Fruit fly (Drosophila melanogaster) whole organism, prepupa: ENCODE data around the gene btl.

Source experiments
- Blimp-1 ChIP-seq: fragments of 200-800 bp; sonication (Bioruptor generic); optimal IDR thresholded peaks from 3 replicates; lab custom pipeline; 2017; ENCODE audit warnings: missing biosample characterization, missing genetic modification characterization, mild to moderate bottlenecking, moderate library complexity, missing genetic modification reagents
- CG10631 ChIP-seq: fragments of 200-800 bp; sonication (Bioruptor generic); optimal IDR thresholded peaks from 2 replicates; lab custom pipeline; 2016; ENCODE audit warnings: missing biosample characterization, missing genetic modification characterization
- CG11762 ChIP-seq: fragments of 200-800 bp; sonication (Bioruptor generic); optimal IDR thresholded peaks from 3 replicates; lab custom pipeline; 2016; ENCODE audit warnings: missing biosample characterization, missing genetic modification characterization; ENCODE audit not compliant: insufficient read depth
- CG11902 ChIP-seq: fragments of 200-800 bp; sonication (Bioruptor generic); optimal IDR thresholded peaks from 3 replicates; lab custom pipeline; 2016; ENCODE audit warnings: missing biosample characterization, missing genetic modification characterization
- CG1621 ChIP-seq: fragments of 200-800 bp; sonication (Bioruptor generic); optimal IDR thresholded peaks from 3 replicates; lab custom pipeline; 2018; ENCODE audit warnings: missing biosample characterization, mild to moderate bottlenecking, missing genetic modification characterization
- CG3032 ChIP-seq: fragments of 200-800 bp; optimal IDR thresholded peaks from 2 replicates; lab custom pipeline; 2019; ENCODE audit warnings: missing biosample characterization, mild to moderate bottlenecking, missing genetic modification characterization, moderate library complexity
- CG31627 ChIP-seq: fragments of 200-800 bp; sonication (Bioruptor generic); optimal IDR thresholded peaks from 3 replicates; lab custom pipeline; 2016; ENCODE audit warnings: missing biosample characterization, missing genetic modification characterization
- CG32006 ChIP-seq: fragments of 200-800 bp; sonication (Bioruptor generic); optimal IDR thresholded peaks from 3 replicates; lab custom pipeline; 2017; ENCODE audit warnings: missing biosample characterization, mild to moderate bottlenecking, missing genetic modification characterization
- CG3919 ChIP-seq: fragments of 200-800 bp; sonication (Bioruptor generic); optimal IDR thresholded peaks from 3 replicates; lab custom pipeline; 2016; ENCODE audit warnings: missing biosample characterization, missing genetic modification characterization
- CG6163 ChIP-seq: fragments of 200-800 bp; sonication (Bioruptor generic); IDR thresholded peaks from 3 replicates; pipeline ENCODE4 v1.3.6; 2022; ENCODE audit warnings: missing biosample characterization, missing genetic modification characterization
- CG6276 ChIP-seq: fragments of 200-800 bp; sonication (Bioruptor generic); optimal IDR thresholded peaks from 2 replicates; lab custom pipeline; 2017; ENCODE audit warnings: missing biosample characterization, mild to moderate bottlenecking, missing genetic modification characterization
- CG6792 ChIP-seq: fragments of 200-800 bp; sonication (Bioruptor generic); optimal IDR thresholded peaks from 3 replicates; lab custom pipeline; 2016; ENCODE audit warnings: missing biosample characterization, missing genetic modification characterization
- CG6854 ChIP-seq: fragments of 200-800 bp; sonication (Bioruptor generic); optimal IDR thresholded peaks from 2 replicates; lab custom pipeline; 2017; ENCODE audit warnings: missing biosample characterization, mild to moderate bottlenecking, missing genetic modification characterization
- CG7368 ChIP-seq: fragments of 200-800 bp; sonication (Bioruptor generic); optimal IDR thresholded peaks from 3 replicates; lab custom pipeline; 2016; ENCODE audit warnings: missing biosample characterization, missing genetic modification characterization
- CG8119 ChIP-seq: fragments of 200-800 bp; sonication (Bioruptor generic); IDR thresholded peaks from 3 replicates; pipeline ENCODE4 v1.3.6; 2022; ENCODE audit warnings: missing biosample characterization, missing genetic modification characterization
- CG9139 ChIP-seq: fragments of 200-800 bp; sonication (Bioruptor generic); optimal IDR thresholded peaks from 3 replicates; lab custom pipeline; 2017; ENCODE audit warnings: missing biosample characterization, mild to moderate bottlenecking, missing genetic modification characterization
- Eip75B ChIP-seq: fragments of 200-800 bp; sonication (Bioruptor generic); optimal IDR thresholded peaks from 3 replicates; lab custom pipeline; 2016; ENCODE audit warnings: missing biosample characterization, missing genetic modification characterization
- Eip78C ChIP-seq: fragments of 200-800 bp; sonication (Bioruptor generic); peaks from one replicate; lab custom pipeline; 2016; ENCODE audit warnings: missing biosample characterization, missing genetic modification characterization
- Hr38 ChIP-seq: sonication (Bioruptor generic); optimal IDR thresholded peaks from 2 replicates; lab custom pipeline; 2016; ENCODE audit warnings: missing biosample characterization, missing genetic modification characterization
- Hr39 ChIP-seq: fragments of 200-800 bp; sonication (Bioruptor generic); optimal IDR thresholded peaks from 2 replicates; lab custom pipeline; 2016; ENCODE audit warnings: missing biosample characterization, missing genetic modification characterization
- Hr4 ChIP-seq: fragments of 200-800 bp; sonication (Bioruptor generic); optimal IDR thresholded peaks from 3 replicates; lab custom pipeline; 2016; ENCODE audit warnings: missing biosample characterization, missing genetic modification characterization
- Lpt ChIP-seq: fragments of 200-800 bp; sonication (Bioruptor generic); optimal IDR thresholded peaks from 3 replicates; lab custom pipeline; 2016; ENCODE audit warnings: missing biosample characterization, missing genetic modification characterization
- Met ChIP-seq: fragments of 200-800 bp; sonication (Bioruptor generic); optimal IDR thresholded peaks from 3 replicates; lab custom pipeline; 2016; ENCODE audit warnings: missing biosample characterization, missing genetic modification characterization
- OdsH ChIP-seq: fragments of 200-800 bp; sonication (Bioruptor generic); optimal IDR thresholded peaks from 3 replicates; lab custom pipeline; 2016; ENCODE audit warnings: missing biosample characterization, missing genetic modification characterization
- Smox ChIP-seq: fragments of 200-800 bp; sonication (Bioruptor generic); optimal IDR thresholded peaks from 3 replicates; lab custom pipeline; 2016; ENCODE audit warnings: missing biosample characterization, missing genetic modification characterization
- Sox102F ChIP-seq: fragments of 200-800 bp; sonication (Bioruptor generic); optimal IDR thresholded peaks from 2 replicates; lab custom pipeline; 2016; ENCODE audit warnings: missing biosample characterization, mild to moderate bottlenecking, missing genetic modification characterization
- Sox14 ChIP-seq: fragments of 200-800 bp; sonication (Bioruptor generic); optimal IDR thresholded peaks from 3 replicates; lab custom pipeline; 2016; ENCODE audit warnings: missing biosample characterization, missing genetic modification characterization
- achi ChIP-seq: fragments of 200-800 bp; sonication (Bioruptor generic); optimal IDR thresholded peaks from 3 replicates; lab custom pipeline; 2016; ENCODE audit warnings: missing biosample characterization, missing genetic modification characterization
- cyc ChIP-seq: fragments of 200-800 bp; sonication (Bioruptor generic); optimal IDR thresholded peaks from 3 replicates; lab custom pipeline; 2016; ENCODE audit warnings: missing biosample characterization, missing genetic modification characterization
- dac ChIP-seq: fragments of 200-800 bp; sonication (Bioruptor generic); optimal IDR thresholded peaks from 2 replicates; lab custom pipeline; 2017; ENCODE audit warnings: missing biosample characterization, mild to moderate bottlenecking, missing genetic modification characterization
- eg ChIP-seq: fragments of 200-800 bp; sonication (Bioruptor generic); IDR thresholded peaks from 3 replicates; pipeline ENCODE4 v1.3.6; 2022; ENCODE audit warnings: missing biosample characterization, missing genetic modification characterization
- esn ChIP-seq: fragments of 200-800 bp; sonication (Bioruptor generic); optimal IDR thresholded peaks from 2 replicates; lab custom pipeline; 2016; ENCODE audit warnings: missing biosample characterization, mild to moderate bottlenecking, missing genetic modification characterization, moderate library complexity
- fd59A ChIP-seq: fragments of 200-800 bp; sonication (Bioruptor generic); optimal IDR thresholded peaks from 2 replicates; lab custom pipeline; 2017; ENCODE audit warnings: missing biosample characterization, mild to moderate bottlenecking, missing genetic modification characterization, missing genetic modification reagents
- fkh ChIP-seq: fragments of 200-800 bp; sonication (Bioruptor generic); optimal IDR thresholded peaks from 3 replicates; lab custom pipeline; 2017; ENCODE audit warnings: missing biosample characterization, mild to moderate bottlenecking, missing genetic modification characterization, moderate library complexity
- lz ChIP-seq: fragments of 200-800 bp; sonication (Bioruptor generic); optimal IDR thresholded peaks from 3 replicates; lab custom pipeline; 2016; ENCODE audit warnings: missing biosample characterization, missing genetic modification characterization
- net ChIP-seq: fragments of 200-800 bp; sonication (Bioruptor generic); optimal IDR thresholded peaks from 3 replicates; lab custom pipeline; 2016; ENCODE audit warnings: missing biosample characterization, missing genetic modification characterization
- pdm3 ChIP-seq: fragments of 200-800 bp; sonication (Bioruptor generic); optimal IDR thresholded peaks from 3 replicates; lab custom pipeline; 2016; ENCODE audit warnings: missing biosample characterization, missing genetic modification characterization
- salr ChIP-seq, 2 experiments: fragments of 200-800 bp; sonication (Bioruptor generic); optimal IDR thresholded peaks; 3 replicates each; lab custom pipeline; 2016 to 2018; ENCODE audit warnings: missing biosample characterization in 2 of 2, missing genetic modification characterization in 2 of 2, mild to moderate bottlenecking in 1 of 2
- spab ChIP-seq: fragments of 200-800 bp; sonication (Bioruptor generic); optimal IDR thresholded peaks from 2 replicates; lab custom pipeline; 2017; ENCODE audit warnings: missing biosample characterization, mild to moderate bottlenecking, missing genetic modification characterization, missing genetic modification reagents
- svp ChIP-seq: fragments of 200-800 bp; sonication (Bioruptor generic); peaks from one replicate; lab custom pipeline; 2016; ENCODE audit warnings: missing biosample characterization, missing genetic modification characterization
- topi ChIP-seq: fragments of 200-800 bp; sonication (Bioruptor generic); optimal IDR thresholded peaks from 3 replicates; lab custom pipeline; 2016; ENCODE audit warnings: missing biosample characterization, missing genetic modification characterization
- vri ChIP-seq: fragments of 200-800 bp; sonication (Bioruptor generic); optimal IDR thresholded peaks from 3 replicates; lab custom pipeline; 2016; ENCODE audit warnings: missing biosample characterization, mild to moderate bottlenecking, missing genetic modification characterization

The btl gene

DNA sequence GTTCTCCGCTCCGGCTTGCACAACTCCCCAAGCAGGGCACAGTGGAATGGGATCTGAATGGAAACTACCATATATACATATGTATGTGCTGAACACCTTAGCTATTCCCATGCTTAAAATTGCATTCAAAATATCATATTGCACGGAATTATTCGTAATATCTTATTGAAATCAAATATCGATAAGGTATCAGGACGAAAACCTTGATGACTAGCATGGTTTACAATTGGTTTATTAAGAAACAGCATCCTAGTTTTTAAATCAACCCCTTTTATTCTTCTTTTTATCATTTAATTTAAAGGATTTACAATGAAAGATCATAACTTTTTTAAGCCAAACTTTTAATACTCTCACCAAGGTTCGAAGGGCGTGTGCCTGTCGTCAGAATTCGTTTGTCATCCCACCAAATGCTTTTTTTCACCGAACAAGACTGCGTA, 20.3 kb upstream of the btl start (continued):
- TF ChIP-seq CG31627 (peak; percentile 77), eg (GFP tag; lab: Robert Waterston, UW) (no peak), CG3032 (tag; lab: Kevin White, UChicago) (peak; percentile 30), CG3919 (peak; percentile 56), Sox102F (peak; percentile 74), CG8119 (GFP tag; lab: Robert Waterston, UW) (no peak), CG6854 (GFP tag; lab: Kevin White, UChicago) (no peak), cyc (peak; percentile 38), net (GFP tag; lab: Kevin White, UChicago) (peak; percentile 27), pdm3 (GFP tag; lab: Kevin White, UChicago) (peak; percentile 52), CG1621 (tag; lab: Kevin White, UChicago) (no peak), Hr4 (GFP tag; lab: Kevin White, UChicago) (no peak), lz (GFP tag; lab: Kevin White, UChicago) (peak; percentile 69), Lpt (GFP tag; lab: Kevin White, UChicago) (no peak)

dm6 chr3L:14055815-14056516, 19.6 kb upstream of the btl start:
- TF ChIP-seq CG6792 (GFP tag; lab: Kevin White, UChicago): no peak
- peak; percentile 7 for TF ChIP-seq CG10631 (GFP tag; lab: Kevin White, UChicago)
- TF ChIP-seq Met: peak; percentile 28
- peak; percentile 34 for TF ChIP-seq esn (GFP tag; lab: Kevin White, UChicago)
- TF ChIP-seq salr (GFP tag; optimal IDR thresholded peaks at IDR 0.05; lab: Kevin White, UChicago): no peak
- TF ChIP-seq Hr39: peak; percentile 14
- peak; percentile 29 for TF ChIP-seq fkh (GFP tag; lab: Kevin White, UChicago)
- TF ChIP-seq topi: peak; percentile 30
- TF ChIP-seq Lpt (GFP tag; lab: Kevin White, UChicago): no peak
- peak; percentile 3 for TF ChIP-seq pdm3 (GFP tag; lab: Kevin White, UChicago)
- TF ChIP-seq OdsH (GFP tag; lab: Kevin White, UChicago): peak; percentile 15
- peak; percentile 80 for TF ChIP-seq Eip78C (GFP tag; lab: Kevin White, UChicago)
- TF ChIP-seq svp (GFP tag; lab: Kevin White, UChicago): peak; percentile 70
- TF ChIP-seq CG31627: peak; percentile 0
- TF ChIP-seq lz (GFP tag; lab: Kevin White, UChicago): peak; percentile 10
- peak; percentile 15 for TF ChIP-seq achi (GFP tag; lab: Kevin White, UChicago)
- TF ChIP-seq Smox (GFP tag; lab: Kevin White, UChicago): peak; percentile 44
- no peak for TF ChIP-seq CG11902
- peak; percentile 53 for TF ChIP-seq Sox102F
- no peak for TF ChIP-seq CG9139 (GFP tag; lab: Kevin White, UChicago)

DNA sequence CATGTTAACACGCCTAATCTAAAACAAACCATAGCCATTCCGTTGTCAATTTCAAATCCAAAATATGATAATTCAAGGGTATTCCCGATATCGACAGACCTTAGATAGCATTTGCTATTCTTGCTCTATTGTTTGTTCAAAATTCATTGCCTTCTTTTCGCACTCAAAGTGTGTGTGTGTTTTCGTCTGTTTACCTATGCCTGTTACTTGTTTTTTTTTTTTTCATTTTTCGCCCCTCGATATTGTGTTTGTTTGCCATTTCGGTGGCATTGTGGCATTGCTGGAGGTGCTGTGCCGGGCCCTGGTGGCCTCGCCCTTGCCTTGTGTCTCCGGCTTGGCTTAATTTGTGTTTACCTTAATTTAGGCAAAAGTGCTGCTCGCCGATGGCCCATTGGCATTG, 18.8 kb upstream of the btl start:
- TF ChIP-seq fkh (GFP tag; lab: Kevin White, UChicago) (peak; percentile 74), dac (GFP tag; lab: Kevin White, UChicago) (no peak), CG6163 (GFP tag; lab: Robert Waterston, UW) (no peak), CG11762 (GFP tag; lab: Kevin White, UChicago) (no peak)

DNA sequence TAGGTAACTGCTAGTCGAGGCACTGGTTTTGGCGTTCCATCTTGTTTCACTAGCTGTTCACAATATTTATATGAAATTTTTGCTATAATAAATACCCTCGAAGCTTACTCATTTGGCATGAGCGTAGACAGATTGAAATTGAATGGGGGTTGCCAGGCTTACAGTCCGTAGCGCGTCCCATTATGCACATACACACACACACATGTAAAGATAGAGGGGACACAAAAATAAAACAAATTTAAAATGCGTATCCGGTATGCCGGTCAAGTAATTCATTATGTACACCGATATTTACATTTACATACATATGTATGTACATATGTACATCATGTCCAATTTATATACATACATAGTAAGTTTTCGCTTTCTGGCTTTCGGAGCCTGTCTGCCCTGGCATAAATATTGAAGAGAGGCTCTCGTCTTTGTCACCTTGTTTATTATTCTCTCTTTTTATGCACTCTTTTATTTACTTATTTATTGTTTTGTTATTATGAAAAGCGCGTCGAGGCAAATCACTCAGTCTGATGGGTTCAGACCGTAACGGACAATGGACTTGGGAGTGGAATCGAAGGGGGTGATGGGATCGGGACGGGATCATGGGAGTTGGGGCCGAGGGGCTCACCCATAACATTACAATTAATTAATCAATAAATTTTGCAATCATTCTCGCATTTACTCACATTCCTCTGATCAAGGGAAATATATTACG, 16.2 kb upstream of the btl start:
- peak; percentile 36; the same call in 2 of the 3 replicates for TF ChIP-seq CG6163 (GFP tag; lab: Robert Waterston, UW)
- TF ChIP-seq CG8119 (GFP tag; lab: Robert Waterston, UW): no peak
- no peak for TF ChIP-seq Blimp-1 (GFP tag; lab: Kevin White, UChicago)
- peak; percentile 51 for TF ChIP-seq Sox102F
- TF ChIP-seq fd59A (GFP tag; lab: Kevin White, UChicago): no peak
- peak; percentile 25 for TF ChIP-seq OdsH (GFP tag; lab: Kevin White, UChicago)
- TF ChIP-seq lz (GFP tag; lab: Kevin White, UChicago): peak; percentile 36
- TF ChIP-seq salr (GFP tag; optimal IDR thresholded peaks at IDR 0.05; lab: Kevin White, UChicago): no peak
- TF ChIP-seq Sox14: no peak
- peak; percentile 29 for TF ChIP-seq fkh (GFP tag; lab: Kevin White, UChicago)
- peak; percentile 18 for TF ChIP-seq CG7368 (GFP tag; lab: Kevin White, UChicago)
- TF ChIP-seq vri (GFP tag; lab: Kevin White, UChicago): no peak
- peak; percentile 8 for TF ChIP-seq spab
- TF ChIP-seq Eip75B (GFP tag; lab: Kevin White, UChicago): peak; percentile 28
- no peak for TF ChIP-seq CG11762 (GFP tag; lab: Kevin White, UChicago)
- peak; percentile 39 for TF ChIP-seq CG32006 (GFP tag; lab: Kevin White, UChicago)
- TF ChIP-seq Hr39: peak; percentile 39
- peak; percentile 30 for TF ChIP-seq CG6276 (GFP tag; lab: Kevin White, UChicago)
- TF ChIP-seq cyc: peak; percentile 37
- peak; percentile 39 for TF ChIP-seq CG31627
- no peak for TF ChIP-seq Hr38 (GFP tag; lab: Kevin White, UChicago)
- TF ChIP-seq CG9139 (GFP tag; lab: Kevin White, UChicago): peak; percentile 49
- no peak for TF ChIP-seq Smox (GFP tag; lab: Kevin White, UChicago)
